Fruit fly (Drosophila melanogaster): ENCODE measurements around the gene CG15473.

Gene CG15473

dm6 chrX:4654397-4654796, at the start of gene CG15473:
TSS of gene CG15473 (minus strand) at chrX:4654497.
- no peak for TF ChIP-seq CG33017 (tag; optimal IDR thresholded peaks at IDR 0.05)
- no peak for TF ChIP-seq CG7045 (GFP tag; optimal IDR thresholded peaks at IDR 0.05)
- TF ChIP-seq CG14711 (tag; optimal IDR thresholded peaks at IDR 0.05): no peak
- TF ChIP-seq kay (GFP tag; ENCODE audit: borderline replicate concordance): no peak
- no peak for TF ChIP-seq tj (GFP tag; optimal IDR thresholded peaks at IDR 0.05)
- no peak for TF ChIP-seq Clk (GFP tag; optimal IDR thresholded peaks at IDR 0.05)
- TF ChIP-seq CG12768 (GFP tag; optimal IDR thresholded peaks at IDR 0.05): no peak
- no peak for TF ChIP-seq Hr96 (GFP tag; optimal IDR thresholded peaks at IDR 0.05)
- TF ChIP-seq cnc (optimal IDR thresholded peaks at IDR 0.05): no peak
- no peak for TF ChIP-seq Crg-1 (GFP tag; optimal IDR thresholded peaks at IDR 0.05)
- TF ChIP-seq CG5204 (GFP tag; optimal IDR thresholded peaks at IDR 0.05): no peak
- TF ChIP-seq bab1 (GFP tag; optimal IDR thresholded peaks at IDR 0.05): no peak
- no peak for TF ChIP-seq CG7101 (tag; optimal IDR thresholded peaks at IDR 0.05)
- TF ChIP-seq pad (GFP tag; optimal IDR thresholded peaks at IDR 0.05): no peak
- no peak for TF ChIP-seq cic (GFP tag; optimal IDR thresholded peaks at IDR 0.05)
- no peak for TF ChIP-seq ovo (GFP tag; optimal IDR thresholded peaks at IDR 0.05)
- TF ChIP-seq toe (GFP tag; optimal IDR thresholded peaks at IDR 0.05): no peak
- no peak for TF ChIP-seq Mnt (GFP tag; optimal IDR thresholded peaks at IDR 0.05)
- no peak for TF ChIP-seq CG1620 (GFP tag; optimal IDR thresholded peaks at IDR 0.05)

- TF ChIP-seq tj (GFP tag; optimal IDR thresholded peaks at IDR 0.05) (peak; percentile 44), pad (GFP tag; optimal IDR thresholded peaks at IDR 0.05) (no peak), bab1 (GFP tag; optimal IDR thresholded peaks at IDR 0.05) (peak; percentile 8), Mnt (GFP tag; optimal IDR thresholded peaks at IDR 0.05) (peak; percentile 16)
Measured at dm6 chrX:4702804-4703414, 48.6 kb upstream of the CG15473 start.

- TF ChIP-seq cic (GFP tag; optimal IDR thresholded peaks at IDR 0.05): peak; percentile 59
- no peak for TF ChIP-seq Clk (GFP tag; optimal IDR thresholded peaks at IDR 0.05)
- TF ChIP-seq Mnt (GFP tag; optimal IDR thresholded peaks at IDR 0.05): peak; percentile 31
- peak; percentile 54 for TF ChIP-seq kay (GFP tag; ENCODE audit: borderline replicate concordance)
Measured at dm6 chrX:4702118-4702517, 47.8 kb upstream of the CG15473 start, which contains the start of gene Pdha. TSS of gene Pdha (plus strand) at chrX:4702284.

dm6 chrX:4699775-4700174, 45.5 kb upstream of the CG15473 start:
- no peak for TF ChIP-seq ovo (GFP tag; optimal IDR thresholded peaks at IDR 0.05)
- TF ChIP-seq CG12768 (GFP tag; optimal IDR thresholded peaks at IDR 0.05): no peak
- no peak for TF ChIP-seq Mnt (GFP tag; optimal IDR thresholded peaks at IDR 0.05)
- no peak for TF ChIP-seq toe (GFP tag; optimal IDR thresholded peaks at IDR 0.05)
- no peak for TF ChIP-seq CG7045 (GFP tag; optimal IDR thresholded peaks at IDR 0.05)
- TF ChIP-seq CG33017 (tag; optimal IDR thresholded peaks at IDR 0.05): no peak
- TF ChIP-seq Hr96 (GFP tag; optimal IDR thresholded peaks at IDR 0.05): no peak
- no peak for TF ChIP-seq kay (GFP tag; ENCODE audit: borderline replicate concordance)
- no peak for TF ChIP-seq tj (GFP tag; optimal IDR thresholded peaks at IDR 0.05)
- no peak for TF ChIP-seq Clk (GFP tag; optimal IDR thresholded peaks at IDR 0.05)
- no peak for TF ChIP-seq pad (GFP tag; optimal IDR thresholded peaks at IDR 0.05)
- no peak for TF ChIP-seq CG11617 (GFP tag; optimal IDR thresholded peaks at IDR 0.05)
- no peak for TF ChIP-seq cic (GFP tag; optimal IDR thresholded peaks at IDR 0.05)

- TF ChIP-seq pad (GFP tag; optimal IDR thresholded peaks at IDR 0.05) (no peak), toe (GFP tag; optimal IDR thresholded peaks at IDR 0.05) (no peak), tj (GFP tag; optimal IDR thresholded peaks at IDR 0.05) (no peak), Clk (GFP tag; optimal IDR thresholded peaks at IDR 0.05) (no peak), CG33017 (tag; optimal IDR thresholded peaks at IDR 0.05) (no peak), cnc (optimal IDR thresholded peaks at IDR 0.05) (no peak), ovo (GFP tag; optimal IDR thresholded peaks at IDR 0.05) (no peak), Hr96 (GFP tag; optimal IDR thresholded peaks at IDR 0.05) (no peak), CG1620 (GFP tag; optimal IDR thresholded peaks at IDR 0.05) (no peak), CG7045 (GFP tag; optimal IDR thresholded peaks at IDR 0.05) (no peak), kay (GFP tag; ENCODE audit: borderline replicate concordance) (no peak), cic (GFP tag; optimal IDR thresholded peaks at IDR 0.05) (no peak), CG14711 (tag; optimal IDR thresholded peaks at IDR 0.05) (no peak), CG12768 (GFP tag; optimal IDR thresholded peaks at IDR 0.05) (no peak), CG11617 (GFP tag; optimal IDR thresholded peaks at IDR 0.05) (no peak), CG5204 (GFP tag; optimal IDR thresholded peaks at IDR 0.05) (no peak), CG7101 (tag; optimal IDR thresholded peaks at IDR 0.05) (no peak)
Measured at dm6 chrX:4699370-4699769, 45.1 kb upstream of the CG15473 start.

dm6 chrX:4694104-4694503, 39.8 kb upstream of the CG15473 start:
- TF ChIP-seq CG12768 (GFP tag; optimal IDR thresholded peaks at IDR 0.05): no peak
- TF ChIP-seq Hr96 (GFP tag; optimal IDR thresholded peaks at IDR 0.05): no peak
- TF ChIP-seq ovo (GFP tag; optimal IDR thresholded peaks at IDR 0.05): no peak
- TF ChIP-seq kay (GFP tag; ENCODE audit: borderline replicate concordance): no peak
- no peak for TF ChIP-seq CG7101 (tag; optimal IDR thresholded peaks at IDR 0.05)
- no peak for TF ChIP-seq CG11617 (GFP tag; optimal IDR thresholded peaks at IDR 0.05)
- TF ChIP-seq cnc (optimal IDR thresholded peaks at IDR 0.05): no peak
- TF ChIP-seq tj (GFP tag; optimal IDR thresholded peaks at IDR 0.05): no peak
- TF ChIP-seq toe (GFP tag; optimal IDR thresholded peaks at IDR 0.05): no peak
- no peak for TF ChIP-seq Crg-1 (GFP tag; optimal IDR thresholded peaks at IDR 0.05)
- TF ChIP-seq bab1 (GFP tag; optimal IDR thresholded peaks at IDR 0.05): no peak
- TF ChIP-seq CG33017 (tag; optimal IDR thresholded peaks at IDR 0.05): no peak
- no peak for TF ChIP-seq CG1620 (GFP tag; optimal IDR thresholded peaks at IDR 0.05)
- no peak for TF ChIP-seq cic (GFP tag; optimal IDR thresholded peaks at IDR 0.05)
- TF ChIP-seq CG14711 (tag; optimal IDR thresholded peaks at IDR 0.05): no peak
- TF ChIP-seq Mnt (GFP tag; optimal IDR thresholded peaks at IDR 0.05): no peak
- TF ChIP-seq Clk (GFP tag; optimal IDR thresholded peaks at IDR 0.05): no peak
- TF ChIP-seq CG5204 (GFP tag; optimal IDR thresholded peaks at IDR 0.05): no peak
- no peak for TF ChIP-seq pad (GFP tag; optimal IDR thresholded peaks at IDR 0.05)
